Fruit fly (Drosophila melanogaster): Measurements from ENCODE around the gene CG7218.

CG7218 gene

dm6 chr3R:18121385-18122151 is 42.6 kb downstream of the CG7218 start (continued):
- no peak for TF ChIP-seq gt (GFP tag; IDR thresholded peaks at IDR 0.05)
- TF ChIP-seq onecut (GFP tag; IDR thresholded peaks at IDR 0.05): peak; percentile 35; the same call in 1 of the 2 replicates
- no peak for TF ChIP-seq CG12391 (tag; optimal IDR thresholded peaks at IDR 0.05)
- TF ChIP-seq CG17328 (GFP tag; IDR thresholded peaks at IDR 0.05): 0 out of 2 replicates have a peak, but pooled peaks have one; percentile 20
- peak; percentile 84 for TF ChIP-seq CTCF (GFP tag; optimal IDR thresholded peaks at IDR 0.05)
- TF ChIP-seq chinmo (GFP tag; IDR thresholded peaks at IDR 0.05; ENCODE audit: partially characterized antibody): peak; percentile 95; the same call in 3 of the 4 replicates
- TF ChIP-seq CG2202 (tag; optimal IDR thresholded peaks at IDR 0.05): no peak
- TF ChIP-seq CG14014 (GFP tag; IDR thresholded peaks at IDR 0.05): no peak
- peak; percentile 37 for TF ChIP-seq pros (GFP tag; optimal IDR thresholded peaks at IDR 0.05)
- TF ChIP-seq ftz-f1 (GFP tag; optimal IDR thresholded peaks at IDR 0.05): peak; percentile 58
- peak; percentile 86 for TF ChIP-seq Med (GFP tag)
- TF ChIP-seq Fer2 (tag; optimal IDR thresholded peaks at IDR 0.05): no peak
- no peak for TF ChIP-seq CG4424 (GFP tag; optimal IDR thresholded peaks at IDR 0.05)
- no peak for TF ChIP-seq Hr3 (GFP tag; optimal IDR thresholded peaks at IDR 0.05)
- no peak for TF ChIP-seq HLH54F (GFP tag; optimal IDR thresholded peaks at IDR 0.05)
- peak; percentile 11 for TF ChIP-seq yki (optimal IDR thresholded peaks at IDR 0.05)
- no peak for TF ChIP-seq nom (GFP tag; optimal IDR thresholded peaks at IDR 0.05)
- TF ChIP-seq schlank (tag; optimal IDR thresholded peaks at IDR 0.05): no peak
- TF ChIP-seq Hey (tag; optimal IDR thresholded peaks at IDR 0.05): peak; percentile 44
- TF ChIP-seq CG16779 (GFP tag; IDR thresholded peaks at IDR 0.05): 0 out of 2 replicates have a peak, but pooled peaks have one; percentile 48
- no peak for TF ChIP-seq Kr (GFP tag; optimal IDR thresholded peaks at IDR 0.05)
- TF ChIP-seq zfh1 (GFP tag; IDR thresholded peaks at IDR 0.05): no peak
- no peak for TF ChIP-seq Dp (GFP tag; optimal IDR thresholded peaks at IDR 0.05)
- no peak for TF ChIP-seq CG14965 (GFP tag; optimal IDR thresholded peaks at IDR 0.05; ENCODE audit: borderline replicate concordance)
- no peak for TF ChIP-seq E2f1 (GFP tag; IDR thresholded peaks at IDR 0.05)
- TF ChIP-seq ham (GFP tag; IDR thresholded peaks at IDR 0.05): no peak
- TF ChIP-seq ac (GFP tag; optimal IDR thresholded peaks at IDR 0.05): no peak
- no peak for TF ChIP-seq Hr39 (optimal IDR thresholded peaks at IDR 0.05)
- peak; percentile 71; the same call in 2 of the 3 replicates for TF ChIP-seq CG2199 (GFP tag; IDR thresholded peaks at IDR 0.05)
- peak; percentile 74 for TF ChIP-seq NC2α (GFP tag; optimal IDR thresholded peaks at IDR 0.05)
- peak; percentile 44 for TF ChIP-seq CG12769 (tag; optimal IDR thresholded peaks at IDR 0.05)
- no peak for TF ChIP-seq CG12071 (GFP tag; optimal IDR thresholded peaks at IDR 0.05)
- no peak for TF ChIP-seq Dip3 (GFP tag; optimal IDR thresholded peaks at IDR 0.05)
- peak; percentile 95 for TF ChIP-seq Nf-YA (GFP tag; IDR thresholded peaks at IDR 0.05)
- TF ChIP-seq Dip2 (GFP tag; IDR thresholded peaks at IDR 0.05): no peak
- no peak for TF ChIP-seq CG4282 (GFP tag; optimal IDR thresholded peaks at IDR 0.05)
- TF ChIP-seq Adf1 (GFP tag; IDR thresholded peaks at IDR 0.05): peak; percentile 60; the same call in 1 of the 2 replicates
- TF ChIP-seq insv (GFP tag; optimal IDR thresholded peaks at IDR 0.05): peak in 1 of 2 experiments; percentile 61
- TF ChIP-seq Nf-YB (GFP tag; optimal IDR thresholded peaks at IDR 0.05): peak; percentile 100
- TF ChIP-seq CG17912 (GFP tag; optimal IDR thresholded peaks at IDR 0.05): no peak
- TF ChIP-seq Hmx (GFP tag; optimal IDR thresholded peaks at IDR 0.05): no peak
- no peak for TF ChIP-seq crp (GFP tag; optimal IDR thresholded peaks at IDR 0.05)
- peak; percentile 91 for TF ChIP-seq Jarid2 (GFP tag; optimal IDR thresholded peaks at IDR 0.05)
- no peak for TF ChIP-seq CG6175 (GFP tag; IDR thresholded peaks at IDR 0.05)
- no peak for TF ChIP-seq lbe (GFP tag; optimal IDR thresholded peaks at IDR 0.05)
- TF ChIP-seq bbx (GFP tag; IDR thresholded peaks at IDR 0.05; ENCODE audit: partially characterized antibody): peak; percentile 42; the same call in 1 of the 2 replicates
- no peak for TF ChIP-seq zfh2 (GFP tag; optimal IDR thresholded peaks at IDR 0.05)
- no peak for TF ChIP-seq CG8290 (GFP tag; optimal IDR thresholded peaks at IDR 0.05)
- TF ChIP-seq CG8290 (tag; optimal IDR thresholded peaks at IDR 0.05): peak in 1 of 2 experiments; percentile 30
- TF ChIP-seq CG2116 (GFP tag; optimal IDR thresholded peaks at IDR 0.05): no peak
- no peak for TF ChIP-seq org-1 (GFP tag; optimal IDR thresholded peaks at IDR 0.05)

Data from whole organism, embryonic.